Worm (Caenorhabditis elegans) whole organism, young adult: ENCODE results near the gene F38B7.2.

Source experiments
- B0019.2 ChIP-seq: fragments of 200-800 bp; sonication (Bioruptor generic); conservative IDR thresholded peaks from 2 replicates; pipeline ENCODE4 v1.3.6; 2022; ENCODE audit warnings: missing genetic modification reagents, missing genetic modification characterization, missing compliant biosample characterization
- B0261.1 ChIP-seq: sonication (generic microtip); optimal IDR thresholded peaks from 2 replicates; lab custom pipeline; 2016; ENCODE audit warnings: mild to moderate bottlenecking, missing genetic modification characterization, moderate library complexity, missing compliant biosample characterization
- B0336.3 ChIP-seq: fragments of 200-800 bp; sonication (Bioruptor generic); IDR thresholded peaks from 2 replicates; pipeline ENCODE4 v1.3.6; 2022; ENCODE audit warnings: missing genetic modification characterization, missing compliant biosample characterization
- F57C9.4 ChIP-seq: sonication (generic microtip); optimal IDR thresholded peaks from 2 replicates; lab custom pipeline; 2017; ENCODE audit warnings: mild to moderate bottlenecking, missing genetic modification characterization, missing compliant biosample characterization
- Y56A3A.18 ChIP-seq: fragments of 200-800 bp; sonication (Bioruptor generic); IDR thresholded peaks from 2 replicates; pipeline ENCODE4 v1.3.6; 2022; ENCODE audit warnings: missing genetic modification reagents, missing genetic modification characterization, missing compliant biosample characterization
- Y67H2A.10 ChIP-seq: fragments of 200-800 bp; sonication (Bioruptor generic); conservative IDR thresholded peaks from 2 replicates; pipeline ENCODE4 v1.3.6; 2022; ENCODE audit warnings: missing genetic modification reagents, missing genetic modification characterization, missing compliant biosample characterization
- Y79H2A.3 ChIP-seq: fragments of 200-800 bp; sonication (Bioruptor generic); conservative IDR thresholded peaks from 2 replicates; pipeline ENCODE4 v1.3.6; 2022; ENCODE audit warnings: missing genetic modification reagents, missing genetic modification characterization, missing compliant biosample characterization
- Y95B8A.8 ChIP-seq: fragments of 200-800 bp; sonication (Bioruptor generic); IDR thresholded peaks from 2 replicates; pipeline ENCODE4 v1.3.6; 2022; ENCODE audit warnings: missing genetic modification reagents, missing genetic modification characterization, missing compliant biosample characterization
- akir-1 ChIP-seq: fragments of 200-800 bp; sonication (Bioruptor generic); optimal IDR thresholded peaks from 2 replicates; lab custom pipeline; 2018; ENCODE audit warnings: mild to moderate bottlenecking, missing genetic modification characterization, moderate library complexity, missing compliant biosample characterization
- aptf-2 ChIP-seq: fragments of 200-800 bp; sonication (Bioruptor generic); conservative IDR thresholded peaks from 2 replicates; pipeline ENCODE4 v1.3.6; 2022; ENCODE audit warnings: missing genetic modification reagents, missing genetic modification characterization, missing compliant biosample characterization
- athp-1 ChIP-seq: sonication (generic microtip); optimal IDR thresholded peaks from 2 replicates; lab custom pipeline; 2017; ENCODE audit warnings: mild to moderate bottlenecking, missing genetic modification characterization, missing compliant biosample characterization
- attf-5 ChIP-seq: fragments of 200-800 bp; sonication (Bioruptor generic); optimal IDR thresholded peaks from 2 replicates; lab custom pipeline; 2018; ENCODE audit warnings: mild to moderate bottlenecking, missing genetic modification characterization, missing compliant biosample characterization
- ccch-3 ChIP-seq: fragments of 200-800 bp; sonication (Bioruptor generic); optimal IDR thresholded peaks from 2 replicates; lab custom pipeline; 2018; ENCODE audit warnings: mild to moderate bottlenecking, missing genetic modification characterization, missing compliant biosample characterization
- cebp-1 ChIP-seq, 2 experiments: fragments of 200-800 bp in 1 of 2; sonication (Bioruptor generic) in 1 of 2; sonication (generic microtip) in 1 of 2; IDR thresholded peaks in 1 of 2; optimal IDR thresholded peaks in 1 of 2; 2 replicates each; pipeline versions ENCODE4 v1.3.6 to Lab custom; 2017 to 2022; ENCODE audit warnings: missing compliant biosample characterization in 2 of 2, missing genetic modification characterization in 2 of 2, mild to moderate bottlenecking in 1 of 2, missing genetic modification reagents in 1 of 2, moderate library complexity in 1 of 2
- cebp-2 ChIP-seq: fragments of 200-800 bp; sonication (Bioruptor generic); IDR thresholded peaks from 2 replicates; pipeline ENCODE4 v1.3.6; 2022; ENCODE audit warnings: missing genetic modification characterization, missing compliant biosample characterization
- ceh-40 ChIP-seq: fragments of 200-800 bp; sonication (Bioruptor generic); IDR thresholded peaks from 2 replicates; pipeline ENCODE4 v1.3.6; 2022; ENCODE audit warnings: missing genetic modification characterization, missing compliant biosample characterization
- ceh-58 ChIP-seq: fragments of 200-800 bp; sonication (Bioruptor generic); IDR thresholded peaks from 2 replicates; pipeline ENCODE4 v1.3.6; 2022; ENCODE audit warnings: missing genetic modification characterization, missing compliant biosample characterization
- chd-7 ChIP-seq: sonication (generic microtip); optimal IDR thresholded peaks from 2 replicates; lab custom pipeline; 2016; ENCODE audit warnings: mild to moderate bottlenecking, missing genetic modification characterization, moderate library complexity, missing compliant biosample characterization
- die-1 ChIP-seq: sonication (generic microtip); optimal IDR thresholded peaks from 2 replicates; lab custom pipeline; 2016; ENCODE audit warnings: missing genotype, mild to moderate bottlenecking, missing genetic modification characterization, missing compliant biosample characterization
- efl-1 ChIP-seq: fragments of 150-350 bp; optimal IDR thresholded peaks from 2 replicates; lab custom pipeline; 2014; ENCODE audit warnings: missing biosample characterization, missing genetic modification reagents, missing genetic modification characterization
- egl-44 ChIP-seq: fragments of 200-800 bp; sonication (Bioruptor generic); IDR thresholded peaks from 2 replicates; pipeline ENCODE4 v1.3.6; 2022; ENCODE audit warnings: missing genetic modification reagents, missing genetic modification characterization, missing compliant biosample characterization
- ets-4 ChIP-seq: fragments of 200-800 bp; sonication (Bioruptor generic); optimal IDR thresholded peaks from 2 replicates; lab custom pipeline; 2018; ENCODE audit warnings: mild to moderate bottlenecking, missing genetic modification characterization, missing compliant biosample characterization
- hsf-1 ChIP-seq: fragments of 200-800 bp; sonication (Bioruptor generic); IDR thresholded peaks from 2 replicates; pipeline ENCODE4 v1.3.6; 2022; ENCODE audit warnings: missing genetic modification reagents, missing genetic modification characterization, missing compliant biosample characterization
- let-607 ChIP-seq, 2 experiments: fragments of 200-800 bp in 1 of 2; sonication (Bioruptor generic) in 1 of 2; sonication (generic microtip) in 1 of 2; optimal IDR thresholded peaks; 2 replicates each; lab custom pipeline; 2016 to 2018; ENCODE audit warnings: mild to moderate bottlenecking in 2 of 2, missing compliant biosample characterization in 2 of 2, missing genetic modification characterization in 2 of 2, moderate library complexity in 2 of 2, missing genotype in 1 of 2
- lin-54 ChIP-seq: fragments of 200-800 bp; sonication (Bioruptor generic); optimal IDR thresholded peaks from 2 replicates; lab custom pipeline; 2018; ENCODE audit warnings: mild to moderate bottlenecking, missing genetic modification characterization, missing compliant biosample characterization
- lir-1 ChIP-seq: fragments of 200-800 bp; sonication (Bioruptor generic); conservative IDR thresholded peaks from 2 replicates; pipeline ENCODE4 v1.3.6; 2022; ENCODE audit warnings: missing genetic modification reagents, missing genetic modification characterization, missing compliant biosample characterization
- lsl-1 ChIP-seq: fragments of 200-800 bp; sonication (Bioruptor generic); optimal IDR thresholded peaks from 2 replicates; lab custom pipeline; 2018; ENCODE audit warnings: mild to moderate bottlenecking, missing genetic modification characterization, moderate library complexity, missing compliant biosample characterization
- lsy-27 ChIP-seq: sonication (generic microtip); optimal IDR thresholded peaks from 2 replicates; lab custom pipeline; 2017; ENCODE audit warnings: missing genetic modification characterization, mild to moderate bottlenecking, missing compliant biosample characterization, antibody characterized with exemption, missing genotype, borderline replicate concordance; ENCODE audit not compliant: insufficient read depth
- madf-10 ChIP-seq: sonication (generic microtip); optimal IDR thresholded peaks from 2 replicates; lab custom pipeline; 2016; ENCODE audit warnings: mild to moderate bottlenecking, missing genetic modification characterization, missing compliant biosample characterization
- madf-6 ChIP-seq: fragments of 200-800 bp; sonication (Bioruptor generic); IDR thresholded peaks from 2 replicates; pipeline ENCODE4 v1.3.6; 2022; ENCODE audit warnings: missing genetic modification reagents, missing genetic modification characterization, missing compliant biosample characterization
- madf-8 ChIP-seq: fragments of 200-800 bp; sonication (Bioruptor generic); conservative IDR thresholded peaks from 2 replicates; pipeline ENCODE4 v1.3.6; 2022; ENCODE audit warnings: missing genetic modification reagents, missing genetic modification characterization, missing compliant biosample characterization
- mel-28 ChIP-seq: sonication (generic microtip); optimal IDR thresholded peaks from 2 replicates; lab custom pipeline; 2016; ENCODE audit warnings: borderline replicate concordance, mild to moderate bottlenecking, missing genetic modification characterization, missing compliant biosample characterization
- nfya-1 ChIP-seq: sonication (generic microtip); optimal IDR thresholded peaks from 2 replicates; lab custom pipeline; 2017; ENCODE audit warnings: antibody characterized with exemption, missing compliant biosample characterization, missing genetic modification characterization, borderline replicate concordance; ENCODE audit not compliant: insufficient read depth
- nhr-179 ChIP-seq: sonication (generic microtip); optimal IDR thresholded peaks from 2 replicates; lab custom pipeline; 2016; ENCODE audit warnings: mild to moderate bottlenecking, missing genetic modification characterization, missing compliant biosample characterization
- nhr-27 ChIP-seq: fragments of 200-800 bp; sonication (Bioruptor generic); optimal IDR thresholded peaks from 2 replicates; lab custom pipeline; 2018; ENCODE audit warnings: mild to moderate bottlenecking, missing genetic modification characterization, moderate library complexity, missing compliant biosample characterization
- nhr-90 ChIP-seq: sonication (generic microtip); optimal IDR thresholded peaks from 2 replicates; lab custom pipeline; 2016; ENCODE audit warnings: missing genotype, mild to moderate bottlenecking, missing genetic modification characterization, missing compliant biosample characterization
- rcor-1 ChIP-seq: fragments of 200-800 bp; sonication (Bioruptor generic); IDR thresholded peaks from 2 replicates; pipeline ENCODE4 v1.3.6; 2022; ENCODE audit warnings: missing genetic modification reagents, missing genetic modification characterization, missing compliant biosample characterization
- repo-1 ChIP-seq: sonication (generic microtip); optimal IDR thresholded peaks from 2 replicates; lab custom pipeline; 2017; ENCODE audit warnings: mild to moderate bottlenecking, missing genetic modification characterization, missing compliant biosample characterization
- rpc-1 ChIP-seq, 2 experiments: fragments of 150-350 bp in 1 of 2; sonication (generic microtip) in 1 of 2; optimal IDR thresholded peaks; 2 replicates each; lab custom pipeline; 2014 to 2018; ENCODE audit warnings: missing biosample characterization in 1 of 2, missing genetic modification characterization in 1 of 2, missing genetic modification reagents in 1 of 2, missing genotype in 1 of 2
- sdz-38 ChIP-seq: sonication (generic microtip); optimal IDR thresholded peaks from 2 replicates; lab custom pipeline; 2016; ENCODE audit warnings: missing genotype, missing genetic modification characterization, missing compliant biosample characterization
- sea-2 ChIP-seq: fragments of 200-800 bp; sonication (Bioruptor generic); IDR thresholded peaks from 2 replicates; pipeline ENCODE4 v1.3.6; 2022; ENCODE audit warnings: missing genetic modification characterization, missing compliant biosample characterization
- snpc-1.1 ChIP-seq: sonication (generic microtip); optimal IDR thresholded peaks from 2 replicates; lab custom pipeline; 2017; ENCODE audit warnings: missing genetic modification characterization, mild to moderate bottlenecking, missing compliant biosample characterization, antibody characterized with exemption, moderate library complexity, missing genotype, missing genetic modification reagents; ENCODE audit not compliant: insufficient read depth
- snpc-3.4 ChIP-seq: sonication (generic microtip); optimal IDR thresholded peaks from 2 replicates; lab custom pipeline; 2017; ENCODE audit warnings: missing genetic modification characterization, mild to moderate bottlenecking, missing compliant biosample characterization, antibody characterized with exemption, moderate library complexity, missing genotype, missing genetic modification reagents
- snpc-4 ChIP-seq, 5 experiments: fragments of 150-350 bp in 1 of 5; sonication (generic microtip) in 4 of 5; optimal IDR thresholded peaks; 2 replicates each; lab custom pipeline; 2014 to 2018; ENCODE audit warnings: missing genetic modification characterization in 5 of 5, missing biosample characterization in 3 of 5, antibody characterized with exemption in 2 of 5, mild to moderate bottlenecking in 2 of 5, missing compliant biosample characterization in 2 of 5, missing genotype in 2 of 5, moderate library complexity in 2 of 5, missing genetic modification reagents in 1 of 5
- tbx-9 ChIP-seq: sonication (generic microtip); optimal IDR thresholded peaks from 2 replicates; lab custom pipeline; 2016; ENCODE audit warnings: borderline replicate concordance, missing genetic modification characterization, inconsistent platforms, missing compliant biosample characterization
- xnd-1 ChIP-seq: sonication (generic microtip); optimal IDR thresholded peaks from 2 replicates; lab custom pipeline; 2016; ENCODE audit warnings: missing genotype, missing genetic modification reagents, missing genetic modification characterization, missing compliant biosample characterization

The F38B7.2 gene

DNA sequence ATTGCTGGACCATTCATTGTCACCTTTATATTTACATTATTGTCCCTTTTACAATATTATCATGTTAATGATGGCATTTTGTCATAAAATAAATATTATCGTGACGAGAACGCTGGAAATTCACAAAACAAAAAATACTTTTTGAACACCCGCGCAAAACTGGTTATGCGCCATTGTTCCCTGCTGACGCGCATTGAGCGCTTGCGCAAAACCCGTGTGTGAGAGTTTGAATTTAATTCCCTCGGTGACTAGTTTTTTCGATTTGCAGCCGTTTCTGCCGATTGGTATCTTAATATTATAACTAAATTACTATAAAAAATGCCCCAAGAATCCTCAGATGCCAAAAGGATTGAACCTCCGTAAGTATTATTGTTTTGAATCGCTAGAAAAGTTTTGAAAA, 22.3 kb upstream of the F38B7.2 start, which contains the start of gene pafo-1 (continued):
- TF ChIP-seq rpc-1 (optimal IDR thresholded peaks at IDR 0.05; lab: Kevin White, UChicago) (no peak), rpc-1 (tag; optimal IDR thresholded peaks at IDR 0.05; lab: Kevin White, UChicago) (no peak), Y79H2A.3 (no peak), lir-1 (0 out of 2 replicates have a peak, but pooled peaks have one; percentile 42), lsy-27 (tag; lab: Kevin White, UChicago) (no peak), B0019.2 (GFP tag; lab: Robert Waterston, UW) (no peak), tbx-9 (tag; lab: Kevin White, UChicago) (no peak), madf-6 (GFP tag; lab: Robert Waterston, UW) (peak; percentile 81), B0261.1 (tag; lab: Kevin White, UChicago) (peak; percentile 14), mel-28 (no peak), cebp-2 (GFP tag; lab: Robert Waterston, UW) (no peak), cebp-1 (GFP tag; IDR thresholded peaks at IDR 0.05; lab: Robert Waterston, UW) (no peak), cebp-1 (tag; optimal IDR thresholded peaks at IDR 0.05; lab: Kevin White, UChicago) (no peak), athp-1 (peak; percentile 21), aptf-2 (no peak), hsf-1 (GFP tag; lab: Robert Waterston, UW) (no peak), nhr-27 (no peak), sdz-38 (tag; lab: Kevin White, UChicago) (no peak), nhr-90 (tag; lab: Kevin White, UChicago) (no peak), Y67H2A.10 (GFP tag; lab: Robert Waterston, UW) (0 out of 2 replicates have a peak, but pooled peaks have one; percentile 12), ets-4 (GFP tag; lab: Kevin White, UChicago) (no peak), let-607 (tag; optimal IDR thresholded peaks at IDR 0.05; lab: Kevin White, UChicago) (peak in 1 of 2 experiments; percentile 16), nfya-1 (tag; lab: Kevin White, UChicago) (no peak), efl-1 (GFP tag; lab: Kevin White, UChicago) (peak; percentile 90), chd-7 (tag; lab: Kevin White, UChicago) (peak; percentile 7), B0336.3 (GFP tag; lab: Robert Waterston, UW) (peak; percentile 92), akir-1 (GFP tag; lab: Kevin White, UChicago) (no peak), snpc-1.1 (peak; percentile 47), ceh-58 (GFP tag; lab: Robert Waterston, UW) (no peak), repo-1 (tag; lab: Kevin White, UChicago) (peak; percentile 85), madf-8 (GFP tag; lab: Robert Waterston, UW) (peak; percentile 61), F57C9.4 (tag; lab: Kevin White, UChicago) (no peak), lsl-1 (GFP tag; lab: Kevin White, UChicago) (peak; percentile 72), ccch-3 (GFP tag; lab: Kevin White, UChicago) (no peak), snpc-4 (GFP tag; optimal IDR thresholded peaks at IDR 0.05; lab: Kevin White, UChicago) (peak; percentile 41), snpc-4 (tag; optimal IDR thresholded peaks at IDR 0.05; lab: Kevin White, UChicago) (peak; percentile 40 to 85 (median 67)), nhr-179 (tag; lab: Kevin White, UChicago) (no peak), egl-44 (GFP tag; lab: Robert Waterston, UW) (no peak), xnd-1 (tag; lab: Kevin White, UChicago) (peak; percentile 65), lin-54 (GFP tag; lab: Kevin White, UChicago) (peak; percentile 100), attf-5 (GFP tag; lab: Kevin White, UChicago) (peak; percentile 89), Y95B8A.8 (GFP tag; lab: Robert Waterston, UW) (peak; percentile 82), Y56A3A.18 (peak; percentile 82; the same call in 1 of the 2 replicates), sea-2 (GFP tag; lab: Robert Waterston, UW) (no peak), snpc-3.4 (tag; lab: Kevin White, UChicago) (peak; percentile 57), ceh-40 (no peak), die-1 (tag; lab: Kevin White, UChicago) (no peak), madf-10 (no peak), rcor-1 (GFP tag; lab: Robert Waterston, UW) (peak; percentile 88)
